Fruit fly (Drosophila melanogaster) whole organism, pupa: ENCODE data around the gene ltl.

Experiments used
- CG15710 ChIP-seq: fragments of 200-800 bp; sonication (Bioruptor generic); optimal IDR thresholded peaks from 2 replicates; lab custom pipeline; 2018; ENCODE audit warnings: missing biosample characterization, mild to moderate bottlenecking, missing genetic modification characterization, moderate library complexity
- CG34367 ChIP-seq: fragments of 200-800 bp; sonication (Bioruptor generic); optimal IDR thresholded peaks from 2 replicates; lab custom pipeline; 2018; ENCODE audit warnings: missing biosample characterization, mild to moderate bottlenecking, missing genetic modification characterization
- CG8301 ChIP-seq: fragments of 200-800 bp; sonication (Bioruptor generic); optimal IDR thresholded peaks from 2 replicates; lab custom pipeline; 2018; ENCODE audit warnings: missing biosample characterization, mild to moderate bottlenecking, missing genetic modification characterization

dm6 chr3L:7553062-7553461 is 34.3 kb downstream of the ltl start:
- TF ChIP-seq CG15710 (tag; lab: Kevin White, UChicago) (no peak), CG8301 (tag; lab: Kevin White, UChicago) (no peak), CG34367 (tag; lab: Kevin White, UChicago) (no peak)
